Fruit fly (Drosophila melanogaster) whole organism, pupa: ENCODE results near the gene Hpf1.

Experiments
- CG13204 ChIP-seq: fragments of 200-800 bp; sonication (Bioruptor generic); optimal IDR thresholded peaks from 2 replicates; lab custom pipeline; 2018; ENCODE audit warnings: missing biosample characterization, mild to moderate bottlenecking, missing genetic modification characterization, moderate library complexity
- CG32121 ChIP-seq: fragments of 200-800 bp; sonication (Bioruptor generic); IDR thresholded peaks from 2 replicates; pipeline ENCODE4 v1.3.6; 2022; ENCODE audit warnings: missing biosample characterization, missing genetic modification characterization
- CG8301 ChIP-seq: fragments of 200-800 bp; sonication (Bioruptor generic); optimal IDR thresholded peaks from 2 replicates; lab custom pipeline; 2018; ENCODE audit warnings: missing biosample characterization, mild to moderate bottlenecking, missing genetic modification characterization

DNA sequence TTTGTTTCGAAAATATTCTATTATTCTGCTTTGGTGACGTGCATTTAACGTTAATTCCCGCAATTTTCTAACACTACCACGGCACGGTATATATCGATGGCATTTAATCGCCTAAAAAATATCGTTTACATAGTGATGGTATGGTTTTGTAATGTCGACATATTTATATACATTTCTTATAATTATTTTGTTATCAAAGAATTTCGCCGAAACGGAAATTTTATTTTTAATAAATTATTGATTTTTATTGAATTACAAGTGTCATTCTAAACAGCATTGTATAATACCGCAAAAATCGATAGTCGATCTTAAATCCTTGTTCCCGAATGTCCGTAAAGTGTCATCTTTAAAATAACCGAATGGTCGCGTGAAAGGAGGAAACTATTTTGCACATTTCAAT is 32.8 kb downstream of the Hpf1 start, which contains the start of the genes Sec20 and dgrn:
- TF ChIP-seq CG13204 (no peak), CG8301 (no peak), CG32121 (no peak; the same call in 1 of the 2 replicates)
